Worm (Caenorhabditis elegans) whole organism, L2 larva: ENCODE data around the gene par-3.

Source experiments
- C34F6.9 ChIP-seq: fragments of 150-350 bp; optimal IDR thresholded peaks from 2 replicates; lab custom pipeline; 2014; ENCODE audit warnings: missing biosample characterization, missing genetic modification characterization
- R02D3.7 ChIP-seq: fragments of 150-350 bp; optimal IDR thresholded peaks from 2 replicates; lab custom pipeline; 2014; ENCODE audit warnings: missing biosample characterization, missing genetic modification characterization
- Y55F3AM.14 ChIP-seq: fragments of 200-800 bp; sonication (Bioruptor generic); optimal IDR thresholded peaks from 2 replicates; lab custom pipeline; 2018; ENCODE audit warnings: mild to moderate bottlenecking, missing genetic modification characterization, missing compliant biosample characterization
- ZK546.5 ChIP-seq: sonication (generic microtip); optimal IDR thresholded peaks from 2 replicates; lab custom pipeline; 2017; ENCODE audit warnings: missing biosample characterization, missing genetic modification characterization
- aly-2 ChIP-seq: fragments of 150-350 bp; optimal IDR thresholded peaks from 2 replicates; lab custom pipeline; 2014; ENCODE audit warnings: missing biosample characterization, missing genetic modification characterization
- ama-1 ChIP-seq: fragments of 150-350 bp; optimal IDR thresholded peaks from 2 replicates; lab custom pipeline; 2018; ENCODE audit warnings: inconsistent platforms
- blmp-1 ChIP-seq: sonication (generic microtip); optimal IDR thresholded peaks from 2 replicates; lab custom pipeline; 2017; ENCODE audit warnings: missing genetic modification characterization, mild to moderate bottlenecking, missing compliant biosample characterization, antibody characterized with exemption, moderate library complexity; ENCODE audit not compliant: insufficient read depth
- ceh-16 ChIP-seq: fragments of 150-350 bp; optimal IDR thresholded peaks from 2 replicates; lab custom pipeline; 2014; ENCODE audit warnings: missing biosample characterization, missing genetic modification characterization
- ceh-82 ChIP-seq: fragments of 150-350 bp; optimal IDR thresholded peaks from 2 replicates; lab custom pipeline; 2014; ENCODE audit warnings: missing biosample characterization, missing genetic modification characterization
- crh-2 ChIP-seq: sonication (generic microtip); optimal IDR thresholded peaks from 2 replicates; lab custom pipeline; 2017; ENCODE audit warnings: missing biosample characterization, missing genetic modification characterization
- dmd-4 ChIP-seq: sonication (generic microtip); optimal IDR thresholded peaks from 2 replicates; lab custom pipeline; 2017; ENCODE audit warnings: missing biosample characterization, missing genetic modification characterization
- egl-27 ChIP-seq: sonication (generic microtip); optimal IDR thresholded peaks from 3 replicates; lab custom pipeline; 2017; ENCODE audit warnings: missing biosample characterization, missing genetic modification reagents, missing genetic modification characterization
- elt-1 ChIP-seq: fragments of 150-350 bp; optimal IDR thresholded peaks from 2 replicates; lab custom pipeline; 2014; ENCODE audit warnings: missing biosample characterization, missing genetic modification characterization
- elt-3 ChIP-seq: sonication (generic microtip); optimal IDR thresholded peaks from 2 replicates; lab custom pipeline; 2017; ENCODE audit warnings: missing biosample characterization, missing genetic modification characterization
- fos-1 ChIP-seq: fragments of 150-350 bp; optimal IDR thresholded peaks from 2 replicates; lab custom pipeline; 2014; ENCODE audit warnings: missing biosample characterization, missing genetic modification characterization
- lin-11 ChIP-seq: fragments of 150-350 bp; sonication (generic microtip); optimal IDR thresholded peaks from 2 replicates; lab custom pipeline; 2014; ENCODE audit warnings: missing biosample characterization, missing genetic modification characterization, inconsistent platforms, mixed read lengths
- lin-13 ChIP-seq: fragments of 150-350 bp; optimal IDR thresholded peaks from 2 replicates; lab custom pipeline; 2014; ENCODE audit warnings: missing biosample characterization, missing genetic modification reagents, missing genetic modification characterization
- lin-39 ChIP-seq: fragments of 150-350 bp; optimal IDR thresholded peaks from 2 replicates; lab custom pipeline; 2014; ENCODE audit warnings: missing biosample characterization, missing genetic modification reagents, missing genetic modification characterization
- mbf-1 ChIP-seq: sonication (generic microtip); optimal IDR thresholded peaks from 2 replicates; lab custom pipeline; 2017; ENCODE audit warnings: missing biosample characterization, missing genetic modification characterization
- mdl-1 ChIP-seq, 2 experiments: fragments of 150-350 bp in 1 of 2; sonication (generic microtip) in 1 of 2; optimal IDR thresholded peaks; 2 replicates each; lab custom pipeline; 2017; ENCODE audit warnings: missing biosample characterization in 2 of 2, missing genetic modification characterization in 2 of 2
- nhr-10 ChIP-seq: sonication (generic microtip); optimal IDR thresholded peaks from 2 replicates; lab custom pipeline; 2017; ENCODE audit warnings: missing biosample characterization, missing genetic modification characterization
- nhr-11 ChIP-seq: fragments of 150-350 bp; optimal IDR thresholded peaks from 2 replicates; lab custom pipeline; 2014; ENCODE audit warnings: missing biosample characterization, missing genetic modification characterization
- nhr-12 ChIP-seq: fragments of 150-350 bp; optimal IDR thresholded peaks from 2 replicates; lab custom pipeline; 2014; ENCODE audit warnings: missing biosample characterization, missing genetic modification characterization
- nhr-129 ChIP-seq: fragments of 150-350 bp; optimal IDR thresholded peaks from 2 replicates; lab custom pipeline; 2014; ENCODE audit warnings: missing biosample characterization, missing genetic modification characterization
- nhr-21 ChIP-seq: fragments of 150-350 bp; optimal IDR thresholded peaks from 2 replicates; lab custom pipeline; 2014; ENCODE audit warnings: missing biosample characterization, missing genetic modification characterization
- nhr-23 ChIP-seq: fragments of 150-350 bp; optimal IDR thresholded peaks from 2 replicates; lab custom pipeline; 2014; ENCODE audit warnings: missing biosample characterization, missing genetic modification reagents, missing genetic modification characterization
- nhr-237 ChIP-seq: fragments of 150-350 bp; optimal IDR thresholded peaks from 2 replicates; lab custom pipeline; 2014; ENCODE audit warnings: missing biosample characterization, missing genetic modification characterization
- nhr-25 ChIP-seq: fragments of 150-350 bp; sonication (generic microtip); optimal IDR thresholded peaks from 3 replicates; lab custom pipeline; 2014; ENCODE audit warnings: missing biosample characterization, missing genetic modification characterization
- nhr-6 ChIP-seq: fragments of 150-350 bp; optimal IDR thresholded peaks from 2 replicates; lab custom pipeline; 2014; ENCODE audit warnings: missing biosample characterization, missing genetic modification characterization
- nhr-77 ChIP-seq: fragments of 150-350 bp; optimal IDR thresholded peaks from 2 replicates; lab custom pipeline; 2014; ENCODE audit warnings: missing biosample characterization, missing genetic modification characterization
- peb-1 ChIP-seq: fragments of 150-350 bp; optimal IDR thresholded peaks from 2 replicates; lab custom pipeline; 2014; ENCODE audit warnings: missing biosample characterization, missing genetic modification characterization
- skn-1 ChIP-seq: sonication (generic microtip); optimal IDR thresholded peaks from 2 replicates; lab custom pipeline; 2017; ENCODE audit warnings: missing biosample characterization, missing genetic modification characterization
- sma-3 ChIP-seq: sonication (generic microtip); optimal IDR thresholded peaks from 2 replicates; lab custom pipeline; 2016; ENCODE audit warnings: missing genetic modification reagents, missing genetic modification characterization, missing compliant biosample characterization
- sma-9 ChIP-seq, 2 experiments: fragments of 150-350 bp in 1 of 2; sonication (generic microtip) in 1 of 2; optimal IDR thresholded peaks; 2 replicates each; lab custom pipeline; 2014 to 2016; ENCODE audit warnings: missing genetic modification characterization in 2 of 2, mild to moderate bottlenecking in 1 of 2, missing biosample characterization in 1 of 2, missing compliant biosample characterization in 1 of 2, missing genetic modification reagents in 1 of 2, moderate library complexity in 1 of 2
- snpc-4 ChIP-seq: fragments of 150-350 bp; optimal IDR thresholded peaks from 2 replicates; lab custom pipeline; 2014; ENCODE audit warnings: missing biosample characterization, missing genetic modification characterization
- unc-39 ChIP-seq: fragments of 150-350 bp; optimal IDR thresholded peaks from 2 replicates; lab custom pipeline; 2014; ENCODE audit warnings: missing biosample characterization, missing genetic modification characterization
- unc-55 ChIP-seq: fragments of 150-350 bp; sonication (generic microtip); optimal IDR thresholded peaks from 3 replicates; lab custom pipeline; 2014; ENCODE audit warnings: missing biosample characterization, missing genetic modification reagents, missing genetic modification characterization
- unc-62 ChIP-seq: fragments of 150-350 bp; optimal IDR thresholded peaks from 2 replicates; lab custom pipeline; 2014; ENCODE audit warnings: missing biosample characterization, missing genetic modification reagents, missing genetic modification characterization
- zag-1 ChIP-seq: fragments of 150-350 bp; optimal IDR thresholded peaks from 2 replicates; lab custom pipeline; 2014; ENCODE audit warnings: missing biosample characterization, missing genetic modification characterization
- ztf-11 ChIP-seq: sonication (generic microtip); optimal IDR thresholded peaks from 2 replicates; lab custom pipeline; 2017; ENCODE audit warnings: missing biosample characterization, missing genetic modification characterization
- ztf-4 ChIP-seq: fragments of 150-350 bp; optimal IDR thresholded peaks from 2 replicates; lab custom pipeline; 2014; ENCODE audit warnings: missing biosample characterization, missing genetic modification characterization

par-3 gene

DNA sequence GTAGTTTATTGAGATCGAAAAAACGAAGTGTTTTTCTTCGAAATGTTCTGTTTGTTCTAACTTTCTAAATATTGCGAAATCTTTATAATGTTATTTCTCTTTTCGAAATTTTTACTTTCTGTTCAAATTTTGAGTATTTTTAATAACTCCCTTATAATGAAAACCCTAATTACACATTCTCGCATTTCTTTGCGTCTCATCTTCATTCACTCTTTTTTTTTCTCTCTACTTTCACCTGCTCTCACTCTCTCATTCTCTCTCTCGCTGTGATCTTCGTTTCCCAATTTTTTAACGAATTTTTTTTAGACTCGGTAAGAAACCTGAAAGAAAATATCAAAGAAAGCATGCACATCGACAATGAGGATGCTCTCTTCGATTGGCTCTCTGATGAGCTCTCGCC is 47.2 kb downstream of the par-3 start, which contains the start of gene rbm-26:
TSS of gene rbm-26 (plus strand) at position 301 of the 400 bp plus-strand sequence.
- TF ChIP-seq unc-55: peak; percentile 24
- TF ChIP-seq sma-3: no peak
- TF ChIP-seq, all 48 proteins: peak for 1

DNA sequence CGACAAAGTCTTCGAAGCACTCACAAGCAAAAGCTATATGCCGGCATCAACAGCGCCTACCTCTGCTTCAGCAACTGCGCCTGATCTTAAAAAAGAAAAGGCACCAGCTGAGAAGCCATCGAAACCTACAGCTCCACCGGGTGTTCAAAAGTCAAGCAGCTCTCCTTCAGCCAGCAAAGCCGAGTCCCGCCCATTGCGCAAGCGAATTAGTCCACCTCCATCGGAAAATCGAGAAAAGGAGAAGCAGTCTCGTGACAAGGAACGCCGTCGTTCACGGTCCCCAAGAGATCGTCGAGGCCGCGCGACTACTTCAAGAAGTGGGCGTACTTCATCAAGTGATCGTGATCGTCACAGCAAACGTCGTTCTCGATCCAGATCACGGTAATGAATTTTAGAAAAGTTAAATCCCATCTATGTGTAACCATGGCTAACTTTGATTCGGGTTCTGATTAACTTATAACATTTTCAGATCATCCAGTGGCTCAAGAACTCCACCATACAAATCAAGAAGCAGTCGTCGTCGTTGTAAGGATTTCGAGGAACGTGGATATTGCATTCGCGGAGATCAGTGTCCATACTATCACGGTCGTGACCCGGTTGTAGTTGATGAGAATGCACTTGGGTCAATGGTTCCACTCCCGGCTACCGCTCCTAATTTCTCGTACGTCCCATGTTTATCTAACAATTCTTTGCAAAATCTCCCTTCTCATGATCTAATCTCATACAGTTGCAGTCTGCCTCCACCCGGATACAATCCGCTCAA is 48.0 kb downstream of the par-3 start:
- TF ChIP-seq mdl-1 (tag; optimal IDR thresholded peaks at IDR 0.05; lab: Kevin White, UChicago) (no peak), elt-1 (tag; lab: Kevin White, UChicago) (no peak), nhr-12 (tag; lab: Kevin White, UChicago) (no peak), nhr-77 (no peak), ZK546.5 (tag; lab: Kevin White, UChicago) (no peak), sma-9 (GFP tag; optimal IDR thresholded peaks at IDR 0.05; lab: Kevin White, UChicago) (no peak), sma-9 (tag; optimal IDR thresholded peaks at IDR 0.05; lab: Kevin White, UChicago) (no peak), unc-39 (no peak), aly-2 (tag; lab: Kevin White, UChicago) (no peak), ceh-16 (tag; lab: Kevin White, UChicago) (no peak), ceh-82 (tag; lab: Kevin White, UChicago) (no peak), nhr-10 (no peak), ztf-4 (tag; lab: Kevin White, UChicago) (no peak), elt-3 (tag; lab: Kevin White, UChicago) (no peak), sma-3 (no peak), R02D3.7 (tag; lab: Kevin White, UChicago) (no peak), nhr-25 (no peak)

DNA sequence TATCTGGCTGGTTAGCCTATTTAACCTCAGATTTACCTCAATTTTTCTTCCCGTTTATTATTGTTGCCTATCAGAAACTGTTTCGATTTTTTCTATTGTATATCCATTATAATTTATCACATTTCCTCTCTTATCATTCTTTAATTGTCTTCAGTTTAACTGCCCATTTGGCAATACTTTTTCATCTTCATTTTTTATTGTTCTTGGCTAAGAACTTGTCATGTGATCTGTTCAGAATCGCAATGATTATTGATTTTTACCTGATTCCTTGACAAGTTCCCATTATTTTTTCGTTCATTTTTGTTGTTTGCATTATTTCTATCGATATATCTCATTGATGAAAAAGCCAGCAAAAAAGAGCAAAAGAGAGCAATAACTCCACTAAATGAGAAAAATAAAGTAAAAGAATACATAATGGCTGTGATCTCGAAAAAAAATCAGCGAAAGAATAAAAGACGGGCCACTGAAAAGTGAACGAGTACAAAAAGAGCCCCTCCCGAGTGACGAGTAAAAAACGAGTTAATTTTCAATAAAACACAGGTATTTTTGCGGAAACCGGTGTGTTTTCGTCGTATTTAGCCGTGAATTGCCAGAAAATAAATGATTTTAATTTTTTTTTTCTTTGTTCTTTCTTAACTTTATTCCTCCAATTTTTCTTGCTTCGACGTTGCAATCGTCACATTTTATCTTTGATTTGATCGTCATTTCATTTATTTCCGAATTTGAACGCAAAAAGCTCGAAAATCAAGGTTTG is 50.4 kb downstream of the par-3 start, which contains the start of gene arf-1:
TSS of gene arf-1 (plus strand) at position 657 of the 754 bp plus-strand sequence.
- no peak for TF ChIP-seq ama-1 (lab: Kevin White, UChicago)
- TF ChIP-seq unc-62 (GFP tag; lab: Kevin White, UChicago): no peak
- no peak for TF ChIP-seq dmd-4 (tag; lab: Kevin White, UChicago)

DNA sequence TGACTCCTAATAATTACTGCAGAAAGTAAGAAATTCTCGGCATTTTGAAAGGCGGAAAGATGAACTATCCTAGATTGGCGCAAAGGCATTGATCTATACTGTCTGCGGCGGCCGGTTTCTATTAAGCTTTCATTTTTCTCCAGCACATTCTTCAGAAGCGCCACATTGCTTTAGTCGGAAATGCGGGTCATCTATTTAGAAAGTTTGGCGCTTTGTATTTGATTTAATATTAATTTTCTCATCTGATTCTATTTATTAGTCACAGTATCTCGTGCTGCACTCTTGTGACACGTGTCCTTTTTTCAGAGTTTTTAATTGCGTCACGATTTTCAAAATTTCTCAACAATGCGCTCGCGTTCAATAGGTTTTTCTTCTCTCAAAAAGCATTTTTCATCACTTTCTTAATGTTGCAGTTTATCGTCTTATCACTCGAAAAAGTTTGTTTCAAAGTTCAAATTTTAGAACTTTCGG is 51.0 kb downstream of the par-3 start:
- TF ChIP-seq ceh-16 (tag; lab: Kevin White, UChicago) (no peak), aly-2 (tag; lab: Kevin White, UChicago) (no peak), sma-9 (GFP tag; optimal IDR thresholded peaks at IDR 0.05; lab: Kevin White, UChicago) (peak; percentile 2), sma-9 (tag; optimal IDR thresholded peaks at IDR 0.05; lab: Kevin White, UChicago) (no peak), nhr-6 (tag; lab: Kevin White, UChicago) (peak; percentile 16)

DNA sequence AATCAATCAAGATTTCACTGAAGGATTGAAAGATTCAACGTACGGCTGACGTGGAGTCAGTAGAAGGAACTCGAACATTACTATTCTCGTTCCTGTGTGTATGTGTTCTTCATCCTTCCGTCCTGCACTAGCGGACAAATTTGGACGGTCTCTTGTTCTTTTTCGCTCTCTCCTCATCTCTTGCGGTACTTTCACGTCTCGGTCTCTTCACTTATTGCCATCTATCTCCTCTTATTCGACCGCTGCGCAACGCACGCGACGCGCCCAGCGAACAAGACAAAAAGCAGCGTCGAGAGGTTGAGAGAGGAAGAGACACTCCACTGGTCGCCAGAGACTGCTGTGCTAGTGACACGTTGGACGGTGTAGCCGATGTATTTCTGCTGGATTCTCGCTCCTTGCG is 51.4 kb downstream of the par-3 start:
- TF ChIP-seq unc-55: peak; percentile 83
- TF ChIP-seq fos-1: peak; percentile 54
- TF ChIP-seq nhr-237 (tag; lab: Kevin White, UChicago): no peak
- no peak for TF ChIP-seq nhr-6 (tag; lab: Kevin White, UChicago)
- peak; percentile 70 for TF ChIP-seq Y55F3AM.14 (GFP tag; lab: Kevin White, UChicago)
- TF ChIP-seq elt-3 (tag; lab: Kevin White, UChicago): no peak
- TF ChIP-seq C34F6.9 (tag; lab: Kevin White, UChicago): peak; percentile 87
- TF ChIP-seq dmd-4 (tag; lab: Kevin White, UChicago): no peak
- peak; percentile 7 for TF ChIP-seq ztf-4 (tag; lab: Kevin White, UChicago)
- peak; percentile 88 for TF ChIP-seq nhr-129
- no peak for TF ChIP-seq mbf-1 (tag; lab: Kevin White, UChicago)
- TF ChIP-seq elt-1 (tag; lab: Kevin White, UChicago): no peak
- no peak for TF ChIP-seq lin-39 (tag; lab: Kevin White, UChicago)
- TF ChIP-seq nhr-21 (tag; lab: Kevin White, UChicago): peak; percentile 73
- peak; percentile 26 for TF ChIP-seq snpc-4
- no peak for TF ChIP-seq peb-1 (tag; lab: Kevin White, UChicago)
- TF ChIP-seq nhr-23: no peak
- no peak for TF ChIP-seq unc-39
- TF ChIP-seq ceh-16 (tag; lab: Kevin White, UChicago): no peak
- TF ChIP-seq nhr-11 (tag; lab: Kevin White, UChicago): no peak
- TF ChIP-seq blmp-1 (tag; lab: Kevin White, UChicago): peak; percentile 24
- no peak for TF ChIP-seq nhr-77
- TF ChIP-seq unc-62 (GFP tag; lab: Kevin White, UChicago): no peak
- TF ChIP-seq lin-13 (GFP tag; lab: Kevin White, UChicago): peak; percentile 12
- TF ChIP-seq lin-11 (tag; lab: Kevin White, UChicago): peak; percentile 84
- peak; percentile 63 to 68 for TF ChIP-seq mdl-1 (tag; optimal IDR thresholded peaks at IDR 0.05; lab: Kevin White, UChicago)
- peak; percentile 51 for TF ChIP-seq crh-2
- no peak for TF ChIP-seq zag-1 (tag; lab: Kevin White, UChicago)
- no peak for TF ChIP-seq ztf-11 (tag; lab: Kevin White, UChicago)
- peak; percentile 26 for TF ChIP-seq egl-27 (tag; lab: Kevin White, UChicago)
- no peak for TF ChIP-seq skn-1 (tag; lab: Kevin White, UChicago)
